Worm (Caenorhabditis elegans): ENCODE measurements around the gene srbc-6.

- no peak for TF ChIP-seq unc-130 (GFP tag; optimal IDR thresholded peaks at IDR 0.05)
- no peak for TF ChIP-seq ZK546.5 (tag; optimal IDR thresholded peaks at IDR 0.05)
- TF ChIP-seq T20F7.1 (GFP tag; optimal IDR thresholded peaks at IDR 0.05): no peak
- no peak for TF ChIP-seq mdl-1 (tag; optimal IDR thresholded peaks at IDR 0.05)
- no peak for TF ChIP-seq ceh-28 (tag; optimal IDR thresholded peaks at IDR 0.05)
- TF ChIP-seq daf-16 (GFP tag; optimal IDR thresholded peaks at IDR 0.05): no peak
- no peak for TF ChIP-seq daf-16 (tag; optimal IDR thresholded peaks at IDR 0.05)
- TF ChIP-seq ces-1 (GFP tag; optimal IDR thresholded peaks at IDR 0.05): no peak
- TF ChIP-seq T26A8.4 (GFP tag; IDR thresholded peaks at IDR 0.05): no peak
These were observed 37.8 kb upstream of the srbc-6 start for ce11 chrV:3132116-3132515.
